Fruit fly (Drosophila melanogaster) whole organism, embryonic: ENCODE data around the gene CG14818.

Source experiments
- Adf1 ChIP-seq: fragments of 200-800 bp; sonication (Bioruptor generic); IDR thresholded peaks from 2 replicates; pipeline ENCODE4 v1.3.6; 2022; ENCODE audit warnings: missing biosample characterization, missing genetic modification characterization
- Awh ChIP-seq: fragments of 200-800 bp; sonication (Bioruptor generic); IDR thresholded peaks from 2 replicates; pipeline ENCODE4, ENCODE4 v1.3.6; 2022; ENCODE audit warnings: missing biosample characterization, missing genetic modification characterization
- CG10321 ChIP-seq: fragments of 200-800 bp; sonication (Bioruptor generic); IDR thresholded peaks from 2 replicates; pipeline ENCODE4 v1.3.6; 2022; ENCODE audit warnings: missing biosample characterization, missing genetic modification characterization
- CG10431 ChIP-seq: fragments of 200-800 bp; sonication (Bioruptor generic); optimal IDR thresholded peaks from 3 replicates; lab custom pipeline; 2018; ENCODE audit warnings: missing biosample characterization, mild to moderate bottlenecking, missing genetic modification characterization
- CG10654 ChIP-seq: fragments of 200-800 bp; sonication (Bioruptor generic); optimal IDR thresholded peaks from 2 replicates; lab custom pipeline; 2016; ENCODE audit warnings: missing biosample characterization, missing genetic modification characterization
- CG10979 ChIP-seq: fragments of 200-800 bp; sonication (Bioruptor generic); optimal IDR thresholded peaks from 2 replicates; lab custom pipeline; 2018; ENCODE audit warnings: missing biosample characterization, mild to moderate bottlenecking, missing genetic modification characterization, moderate library complexity
- CG11085 ChIP-seq: fragments of 200-800 bp; sonication (Bioruptor generic); IDR thresholded peaks from 2 replicates; pipeline ENCODE4 v1.3.6; 2022; ENCODE audit warnings: missing biosample characterization, missing genetic modification characterization
- CG11093 ChIP-seq: fragments of 200-800 bp; sonication (Bioruptor generic); IDR thresholded peaks from 3 replicates; pipeline ENCODE4 v1.3.6; 2022; ENCODE audit warnings: missing biosample characterization, missing genetic modification characterization
- CG12071 ChIP-seq: fragments of 200-800 bp; sonication (Bioruptor generic); optimal IDR thresholded peaks from 3 replicates; lab custom pipeline; 2018; ENCODE audit warnings: missing biosample characterization, mild to moderate bottlenecking, missing genetic modification characterization
- CG12104 ChIP-seq: fragments of 200-800 bp; sonication (Bioruptor generic); optimal IDR thresholded peaks from 3 replicates; lab custom pipeline; 2016; ENCODE audit warnings: missing biosample characterization, missing genetic modification characterization
- CG12769 ChIP-seq: fragments of 200-800 bp; sonication (Bioruptor generic); optimal IDR thresholded peaks from 2 replicates; lab custom pipeline; 2019; ENCODE audit warnings: missing biosample characterization, mild to moderate bottlenecking, missing genetic modification characterization, moderate library complexity
- CG13624 ChIP-seq: fragments of 200-800 bp; sonication (Bioruptor generic); optimal IDR thresholded peaks from 2 replicates; lab custom pipeline; 2016; ENCODE audit warnings: missing biosample characterization, missing genetic modification characterization
- CG14965 ChIP-seq: fragments of 200-800 bp; sonication (Bioruptor generic); optimal IDR thresholded peaks from 2 replicates; lab custom pipeline; 2016; ENCODE audit warnings: missing biosample characterization, missing genetic modification characterization, borderline replicate concordance
- CG17568 ChIP-seq: fragments of 200-800 bp; sonication (Bioruptor generic); optimal IDR thresholded peaks from 2 replicates; lab custom pipeline; 2018; ENCODE audit warnings: missing biosample characterization, mild to moderate bottlenecking, missing genetic modification characterization, moderate library complexity
- CG17802 ChIP-seq: fragments of 200-800 bp; sonication (Bioruptor generic); optimal IDR thresholded peaks from 2 replicates; lab custom pipeline; 2018; ENCODE audit warnings: missing biosample characterization, mild to moderate bottlenecking, missing genetic modification characterization, moderate library complexity
- CG2199 ChIP-seq: fragments of 200-800 bp; sonication (Bioruptor generic); IDR thresholded peaks from 3 replicates; pipeline ENCODE4 v1.3.6; 2022; ENCODE audit warnings: missing biosample characterization, missing genetic modification characterization
- CG2875 ChIP-seq: fragments of 200-800 bp; sonication (Bioruptor generic); optimal IDR thresholded peaks from 2 replicates; lab custom pipeline; 2017; ENCODE audit warnings: missing biosample characterization, mild to moderate bottlenecking, missing genetic modification characterization, missing genetic modification reagents
- CG31441 ChIP-seq: fragments of 200-800 bp; sonication (Bioruptor generic); IDR thresholded peaks from 2 replicates; pipeline ENCODE4 v1.3.6; 2022; ENCODE audit warnings: missing biosample characterization, missing genetic modification characterization
- CG3838 ChIP-seq: fragments of 200-800 bp; sonication (Bioruptor generic); optimal IDR thresholded peaks from 3 replicates; lab custom pipeline; 2016; ENCODE audit warnings: missing biosample characterization, missing genetic modification characterization
- CG3847 ChIP-seq: fragments of 200-800 bp; sonication (Bioruptor generic); IDR thresholded peaks from 2 replicates; pipeline ENCODE4 v1.3.6; 2022; ENCODE audit warnings: missing biosample characterization, missing genetic modification characterization
- CG4617 ChIP-seq: fragments of 200-800 bp; sonication (Bioruptor generic); optimal IDR thresholded peaks from 3 replicates; lab custom pipeline; 2016; ENCODE audit warnings: missing biosample characterization, missing genetic modification characterization, borderline replicate concordance
- CG4854 ChIP-seq: fragments of 200-800 bp; sonication (Bioruptor generic); optimal IDR thresholded peaks from 2 replicates; lab custom pipeline; 2016; ENCODE audit warnings: missing biosample characterization, missing genetic modification characterization, inconsistent platforms
- CG6175 ChIP-seq: fragments of 200-800 bp; sonication (Bioruptor generic); IDR thresholded peaks from 3 replicates; pipeline ENCODE4 v1.3.6; 2022; ENCODE audit warnings: missing biosample characterization, missing genetic modification characterization
- CG8924 ChIP-seq: fragments of 200-800 bp; optimal IDR thresholded peaks from 3 replicates; lab custom pipeline; 2019; ENCODE audit warnings: missing biosample characterization, mild to moderate bottlenecking, missing genetic modification characterization, moderate library complexity
- CG8944 ChIP-seq: fragments of 200-800 bp; sonication (Bioruptor generic); optimal IDR thresholded peaks from 3 replicates; lab custom pipeline; 2016; ENCODE audit warnings: missing biosample characterization, missing genetic modification characterization
- CG9797 ChIP-seq: fragments of 200-800 bp; sonication (Bioruptor generic); optimal IDR thresholded peaks from 3 replicates; lab custom pipeline; 2018; ENCODE audit warnings: missing biosample characterization, mild to moderate bottlenecking, missing genetic modification characterization
- Dek ChIP-seq: fragments of 200-800 bp; sonication (Bioruptor generic); optimal IDR thresholded peaks from 3 replicates; lab custom pipeline; 2019; ENCODE audit warnings: missing biosample characterization, mild to moderate bottlenecking, missing genetic modification characterization, moderate library complexity
- Doc3 ChIP-seq: fragments of 200-800 bp; sonication (Bioruptor generic); IDR thresholded peaks from 3 replicates; pipeline ENCODE4 v1.3.6; 2022; ENCODE audit warnings: missing biosample characterization, missing genetic modification characterization; ENCODE audit not compliant: partially characterized antibody
- Gsc ChIP-seq: fragments of 200-800 bp; sonication (Bioruptor generic); IDR thresholded peaks from 2 replicates; pipeline ENCODE4 v1.3.6; 2022; ENCODE audit warnings: missing biosample characterization, missing genetic modification characterization
- Hmx ChIP-seq: fragments of 200-800 bp; sonication (Bioruptor generic); optimal IDR thresholded peaks from 2 replicates; lab custom pipeline; 2016; ENCODE audit warnings: missing biosample characterization, missing genetic modification characterization
- Hr3 ChIP-seq: fragments of 200-800 bp; sonication (Bioruptor generic); optimal IDR thresholded peaks from 3 replicates; lab custom pipeline; 2016; ENCODE audit warnings: missing biosample characterization, missing genetic modification characterization
- Hr39 ChIP-seq: fragments of >200 bp; optimal IDR thresholded peaks from 2 replicates; lab custom pipeline; 2017
- Lhr ChIP-seq: fragments of 200-800 bp; sonication (Bioruptor generic); optimal IDR thresholded peaks from 3 replicates; lab custom pipeline; 2017; ENCODE audit warnings: mild to moderate bottlenecking, missing biosample characterization, missing genetic modification reagents, missing genetic modification characterization
- Myb ChIP-seq: fragments of 200-800 bp; sonication (Bioruptor generic); optimal IDR thresholded peaks from 2 replicates; lab custom pipeline; 2016; ENCODE audit warnings: missing biosample characterization, missing genetic modification characterization
- NfI ChIP-seq: fragments of 200-800 bp; sonication (Bioruptor generic); optimal IDR thresholded peaks from 3 replicates; lab custom pipeline; 2018; ENCODE audit warnings: missing biosample characterization, mild to moderate bottlenecking, missing genetic modification characterization, moderate library complexity
- Oli ChIP-seq: fragments of 200-800 bp; sonication (Bioruptor generic); optimal IDR thresholded peaks from 2 replicates; lab custom pipeline; 2018; ENCODE audit warnings: missing biosample characterization, mild to moderate bottlenecking, missing genetic modification characterization, moderate library complexity
- Pdp1 ChIP-seq, 2 experiments: fragments of 200-800 bp; sonication (Bioruptor generic); optimal IDR thresholded peaks; 3 replicates each; lab custom pipeline; 2016; ENCODE audit warnings: missing biosample characterization in 2 of 2, missing genetic modification characterization in 2 of 2, mild to moderate bottlenecking in 1 of 2, moderate library complexity in 1 of 2
- TFAM ChIP-seq: fragments of 200-800 bp; sonication (Bioruptor generic); optimal IDR thresholded peaks from 2 replicates; lab custom pipeline; 2017; ENCODE audit warnings: missing biosample characterization, missing genetic modification characterization, inconsistent platforms
- al ChIP-seq: fragments of 200-800 bp; sonication (Bioruptor generic); IDR thresholded peaks from 2 replicates; pipeline ENCODE4 v1.3.6; 2022; ENCODE audit warnings: missing biosample characterization, missing genetic modification characterization
- eyg ChIP-seq: fragments of 200-800 bp; sonication (Bioruptor generic); optimal IDR thresholded peaks from 3 replicates; lab custom pipeline; 2016; ENCODE audit warnings: missing biosample characterization, missing genetic modification characterization
- gt ChIP-seq: fragments of 200-800 bp; sonication (Bioruptor generic); IDR thresholded peaks from 2 replicates; pipeline ENCODE4 v1.3.6; 2022; ENCODE audit warnings: missing biosample characterization, missing genetic modification characterization
- lola ChIP-seq, 3 experiments: fragments of >200 bp in 2 of 3; fragments of 200-800 bp in 1 of 3; sonication (Bioruptor generic) in 1 of 3; optimal IDR thresholded peaks; 2 replicates each; lab custom pipeline; 2017 to 2019; ENCODE audit warnings: missing biosample characterization in 3 of 3, missing genetic modification characterization in 3 of 3, mild to moderate bottlenecking in 1 of 3, moderate library complexity in 1 of 3
- mirr ChIP-seq: fragments of 200-800 bp; sonication (Bioruptor generic); optimal IDR thresholded peaks from 3 replicates; lab custom pipeline; 2018; ENCODE audit warnings: missing biosample characterization, mild to moderate bottlenecking, missing genetic modification characterization
- shn ChIP-seq: fragments of 200-800 bp; sonication (Bioruptor generic); optimal IDR thresholded peaks from 3 replicates; lab custom pipeline; 2016; ENCODE audit warnings: missing biosample characterization, missing genetic modification characterization
- slp2 ChIP-seq: fragments of 200-800 bp; sonication (Bioruptor generic); optimal IDR thresholded peaks from 2 replicates; lab custom pipeline; 2016; ENCODE audit warnings: missing biosample characterization, missing genetic modification characterization
- sqz ChIP-seq: fragments of 200-800 bp; sonication (Bioruptor generic); optimal IDR thresholded peaks from 3 replicates; lab custom pipeline; 2018; ENCODE audit warnings: missing biosample characterization, mild to moderate bottlenecking, missing genetic modification characterization
- tap ChIP-seq: fragments of 200-800 bp; optimal IDR thresholded peaks from 3 replicates; lab custom pipeline; 2019; ENCODE audit warnings: missing biosample characterization, mild to moderate bottlenecking, missing genetic modification characterization, moderate library complexity
- tio ChIP-seq: fragments of 200-800 bp; sonication (Bioruptor generic); optimal IDR thresholded peaks from 2 replicates; lab custom pipeline; 2017; ENCODE audit warnings: missing biosample characterization, missing genetic modification characterization, inconsistent platforms
- ttk ChIP-seq: fragments of 200-800 bp; sonication (Bioruptor generic); IDR thresholded peaks from 2 replicates; pipeline ENCODE4 v2.1.2; 2022; ENCODE audit warnings: missing biosample characterization, missing genetic modification characterization
- tx ChIP-seq: fragments of 200-800 bp; sonication (Bioruptor generic); optimal IDR thresholded peaks from 2 replicates; lab custom pipeline; 2016; ENCODE audit warnings: missing biosample characterization, missing genetic modification characterization
- wor ChIP-seq: fragments of 200-800 bp; sonication (Bioruptor generic); IDR thresholded peaks from 2 replicates; pipeline ENCODE4 v1.3.6; 2022; ENCODE audit warnings: missing biosample characterization, missing genetic modification characterization

Gene CG14818

DNA sequence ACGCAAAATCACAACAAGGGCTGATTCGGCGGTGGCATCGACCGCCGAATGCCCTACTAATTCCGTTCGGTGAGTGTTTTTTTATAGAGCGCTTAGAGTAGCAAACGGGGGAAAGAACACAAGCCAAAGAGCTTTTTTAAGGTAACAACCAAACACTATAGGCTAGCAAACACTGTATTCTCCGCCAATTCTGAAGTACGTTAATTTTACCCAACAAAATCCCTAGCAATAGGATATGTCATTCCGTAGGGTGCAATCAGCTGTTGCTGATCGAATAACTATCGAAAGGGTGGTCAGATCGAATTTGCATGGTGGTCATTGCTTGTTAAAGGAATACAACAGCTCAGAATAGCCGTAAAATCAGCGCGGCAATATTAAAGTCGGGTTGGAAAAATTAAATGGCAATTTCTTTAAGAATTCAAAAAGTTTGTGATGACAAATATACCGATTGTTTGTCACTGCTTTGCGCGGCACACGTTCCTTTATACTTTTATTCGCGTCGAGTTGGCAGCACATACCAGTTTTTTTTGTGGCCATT, 28.2 kb upstream of the CG14818 start, which contains the start of gene mip130 (continued):
- TF ChIP-seq Hr3 (peak; percentile 52), Hmx (GFP tag; lab: Kevin White, UChicago) (no peak), CG8924 (tag; lab: Kevin White, UChicago) (peak; percentile 55), ttk (GFP tag; lab: Robert Waterston, UW) (no peak), shn (GFP tag; lab: Kevin White, UChicago) (no peak), CG17802 (tag; lab: Kevin White, UChicago) (no peak), tx (GFP tag; lab: Kevin White, UChicago) (no peak), tap (tag; lab: Kevin White, UChicago) (no peak), lola (GFP tag; optimal IDR thresholded peaks at IDR 0.05; lab: Kevin White, UChicago) (peak in 1 of 3 experiments; percentile 18), CG10979 (tag; lab: Kevin White, UChicago) (peak; percentile 36), Oli (tag; lab: Kevin White, UChicago) (peak; percentile 55), wor (GFP tag; lab: Robert Waterston, UW) (no peak), Hr39 (lab: Kevin White, UChicago) (no peak), CG4617 (GFP tag; lab: Kevin White, UChicago) (peak; percentile 46), Doc3 (peak; percentile 56), CG12769 (tag; lab: Kevin White, UChicago) (no peak), CG10321 (no peak), Dek (tag; lab: Kevin White, UChicago) (peak; percentile 43), CG10654 (GFP tag; lab: Kevin White, UChicago) (peak; percentile 9), CG9797 (GFP tag; lab: Kevin White, UChicago) (no peak), CG3838 (no peak), TFAM (GFP tag; lab: Kevin White, UChicago) (no peak), CG13624 (GFP tag; lab: Kevin White, UChicago) (peak; percentile 57), CG8944 (no peak), CG12104 (GFP tag; lab: Kevin White, UChicago) (no peak), Myb (peak; percentile 56), CG10431 (GFP tag; lab: Kevin White, UChicago) (peak; percentile 12), Lhr (no peak), slp2 (peak; percentile 22), CG4854 (GFP tag; lab: Kevin White, UChicago) (no peak), CG3847 (peak; percentile 31; the same call in 1 of the 2 replicates), al (0 out of 2 replicates have a peak, but pooled peaks have one; percentile 34), CG31441 (GFP tag; lab: Robert Waterston, UW) (peak; percentile 44; the same call in 1 of the 2 replicates), CG2199 (GFP tag; lab: Robert Waterston, UW) (no peak), CG6175 (no peak), NfI (GFP tag; lab: Kevin White, UChicago) (peak; percentile 46), tio (GFP tag; lab: Kevin White, UChicago) (no peak), CG11085 (GFP tag; lab: Robert Waterston, UW) (no peak), CG2875 (GFP tag; lab: Kevin White, UChicago) (no peak), gt (GFP tag; lab: Robert Waterston, UW) (no peak), CG12071 (GFP tag; lab: Kevin White, UChicago) (peak; percentile 6), Pdp1 (GFP tag; optimal IDR thresholded peaks at IDR 0.05; lab: Kevin White, UChicago) (peak; percentile 21 to 40), CG17568 (no peak), sqz (GFP tag; lab: Kevin White, UChicago) (peak; percentile 88), Adf1 (GFP tag; lab: Robert Waterston, UW) (no peak), CG11093 (GFP tag; lab: Robert Waterston, UW) (peak; percentile 35; the same call in 1 of the 3 replicates), Gsc (GFP tag; lab: Robert Waterston, UW) (no peak), Awh (GFP tag; lab: Robert Waterston, UW) (no peak), mirr (GFP tag; lab: Kevin White, UChicago) (peak; percentile 36), eyg (no peak), CG14965 (GFP tag; lab: Kevin White, UChicago) (no peak)
